Fruit fly (Drosophila melanogaster): Measurements from ENCODE around the gene CG7300.

Gene CG7300

dm6 chr2L:10661490-10662240 lies 36.2 kb downstream of the CG7300 start, which contains the start of gene CG31871 (continued):
- TF ChIP-seq kay (GFP tag; optimal IDR thresholded peaks at IDR 0.05): no peak
- no peak for TF ChIP-seq pb (GFP tag; optimal IDR thresholded peaks at IDR 0.05)
- TF ChIP-seq CG14050 (GFP tag; IDR thresholded peaks at IDR 0.05): peak; percentile 29; the same call in 2 of the 3 replicates
- no peak for TF ChIP-seq CG7372 (GFP tag; IDR thresholded peaks at IDR 0.05)
- peak; percentile 87 for TF ChIP-seq CG7839 (tag; optimal IDR thresholded peaks at IDR 0.05)
- no peak for TF ChIP-seq CG11085 (GFP tag; IDR thresholded peaks at IDR 0.05)
- TF ChIP-seq CG18262 (tag; optimal IDR thresholded peaks at IDR 0.05): peak; percentile 86
- TF ChIP-seq CG18764 (GFP tag; optimal IDR thresholded peaks at IDR 0.05): peak; percentile 20
- TF ChIP-seq CG30403 (GFP tag; optimal IDR thresholded peaks at IDR 0.05): peak; percentile 79
- no peak for TF ChIP-seq knrl (GFP tag; IDR thresholded peaks at IDR 0.05; ENCODE audit: partially characterized antibody)
- TF ChIP-seq CG16813 (GFP tag; IDR thresholded peaks at IDR 0.05; ENCODE audit: partially characterized antibody): no peak
- TF ChIP-seq gsb-n (tag; optimal IDR thresholded peaks at IDR 0.05): peak; percentile 79
- peak; percentile 77 for TF ChIP-seq stc (GFP tag; IDR thresholded peaks at IDR 0.05)
- TF ChIP-seq Dek (tag; optimal IDR thresholded peaks at IDR 0.05): peak; percentile 62
- no peak for TF ChIP-seq Dip3 (GFP tag; optimal IDR thresholded peaks at IDR 0.05)
- TF ChIP-seq CG10209 (GFP tag; optimal IDR thresholded peaks at IDR 0.05): peak; percentile 61
- peak; percentile 39 for TF ChIP-seq CG11723 (GFP tag; optimal IDR thresholded peaks at IDR 0.05)
- peak; percentile 36 for TF ChIP-seq Spps (tag; optimal IDR thresholded peaks at IDR 0.05)
- TF ChIP-seq CG9797 (GFP tag; optimal IDR thresholded peaks at IDR 0.05): no peak
- no peak for TF ChIP-seq CG12236 (GFP tag; optimal IDR thresholded peaks at IDR 0.05)
- TF ChIP-seq Optix (GFP tag; IDR thresholded peaks at IDR 0.05): no peak
- peak; percentile 59 for TF ChIP-seq odd (GFP tag; optimal IDR thresholded peaks at IDR 0.05)
- peak; percentile 64 for TF ChIP-seq Rfx (GFP tag; IDR thresholded peaks at IDR 0.05)
- TF ChIP-seq Hr3 (GFP tag; optimal IDR thresholded peaks at IDR 0.05): peak; percentile 56
- TF ChIP-seq Sin3A (optimal IDR thresholded peaks at IDR 0.05): no peak
- TF ChIP-seq caup (GFP tag; optimal IDR thresholded peaks at IDR 0.05; ENCODE audit: severe bottlenecking): peak; percentile 57
- no peak for TF ChIP-seq CG10321 (GFP tag; IDR thresholded peaks at IDR 0.05)
- peak; percentile 81 for TF ChIP-seq CG17359 (tag; optimal IDR thresholded peaks at IDR 0.05)
- no peak for TF ChIP-seq pfk (GFP tag; optimal IDR thresholded peaks at IDR 0.05)
- TF ChIP-seq ind (GFP tag; optimal IDR thresholded peaks at IDR 0.05): peak; percentile 48
- TF ChIP-seq shn (GFP tag; optimal IDR thresholded peaks at IDR 0.05): no peak
- TF ChIP-seq mirr (GFP tag; optimal IDR thresholded peaks at IDR 0.05): no peak
- 0 out of 2 replicates have a peak, but pooled peaks have one; percentile 15 for TF ChIP-seq CG43689 (GFP tag; IDR thresholded peaks at IDR 0.05)
- peak; percentile 88 for TF ChIP-seq CG2712 (tag; optimal IDR thresholded peaks at IDR 0.05)
- TF ChIP-seq Doc3 (GFP tag; IDR thresholded peaks at IDR 0.05; ENCODE audit: partially characterized antibody): no peak
- no peak for TF ChIP-seq unc-4 (GFP tag; IDR thresholded peaks at IDR 0.05; ENCODE audit: partially characterized antibody)
- no peak for TF ChIP-seq CG34224 (GFP tag; IDR thresholded peaks at IDR 0.05; ENCODE audit: partially characterized antibody)
- peak; percentile 84 for TF ChIP-seq Sox102F (GFP tag; optimal IDR thresholded peaks at IDR 0.05)
- TF ChIP-seq CkIIα-i1 (GFP tag; IDR thresholded peaks at IDR 0.05): no peak
- TF ChIP-seq usp (GFP tag; optimal IDR thresholded peaks at IDR 0.05): no peak
- peak; percentile 36 for TF ChIP-seq Chrac-16 (GFP tag; optimal IDR thresholded peaks at IDR 0.05)
- TF ChIP-seq Hsf (GFP tag; optimal IDR thresholded peaks at IDR 0.05): peak; percentile 30
- TF ChIP-seq NC2α (GFP tag; optimal IDR thresholded peaks at IDR 0.05): no peak
- TF ChIP-seq sob (GFP tag; IDR thresholded peaks at IDR 0.05): no peak
- peak; percentile 65 for TF ChIP-seq croc (GFP tag; conservative IDR thresholded peaks at IDR 0.05)
- no peak for TF ChIP-seq CG14965 (GFP tag; optimal IDR thresholded peaks at IDR 0.05; ENCODE audit: borderline replicate concordance)
- peak; percentile 42 for TF ChIP-seq NfI (GFP tag; optimal IDR thresholded peaks at IDR 0.05)
- peak; percentile 84 for TF ChIP-seq Ssrp (tag; optimal IDR thresholded peaks at IDR 0.05)
- TF ChIP-seq Atf-2 (GFP tag; optimal IDR thresholded peaks at IDR 0.05): no peak
- TF ChIP-seq vvl (GFP tag; IDR thresholded peaks at IDR 0.05): peak; percentile 79
